Worm (Caenorhabditis elegans): ENCODE results near the gene col-122.

The col-122 gene

DNA sequence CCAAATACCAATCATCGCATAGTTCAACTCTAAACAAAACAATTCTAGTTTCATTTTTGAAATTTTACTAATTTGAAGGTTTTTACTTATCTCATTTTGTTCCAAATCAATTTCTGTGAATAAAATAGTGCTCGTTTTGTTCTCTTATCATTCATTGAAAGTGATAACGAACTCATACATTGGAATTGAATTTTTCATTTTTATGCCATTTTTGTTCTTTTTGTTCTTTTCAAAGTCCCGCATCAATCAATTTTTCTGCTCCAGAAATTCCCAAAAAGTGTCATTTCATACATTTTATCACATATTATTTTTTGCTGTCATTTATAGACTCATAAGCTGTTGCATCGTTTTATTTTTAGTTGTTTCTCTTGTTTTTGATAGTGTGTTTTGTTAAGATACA is 25.7 kb upstream of the col-122 start (continued):
- TF ChIP-seq ces-1 (GFP tag; optimal IDR thresholded peaks at IDR 0.05) = no peak

DNA sequence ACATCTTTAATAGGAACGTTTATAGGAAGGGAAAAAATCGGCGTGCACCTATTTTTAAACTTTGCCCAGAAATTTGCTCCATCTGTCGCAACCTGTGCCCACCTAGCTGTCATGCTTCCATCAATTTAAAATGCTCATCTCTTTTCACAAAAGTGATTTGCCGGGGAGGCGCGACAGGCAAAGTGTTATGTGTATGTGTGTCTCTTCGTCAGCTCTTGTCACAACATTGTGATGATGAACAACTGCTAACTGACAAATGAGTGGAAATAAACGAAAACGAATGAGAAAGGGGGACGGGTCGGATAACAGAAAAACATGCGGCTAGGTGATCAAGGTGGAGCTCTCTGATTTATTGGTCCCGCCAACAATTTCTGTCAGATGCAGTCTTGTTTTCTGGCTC is 25.0 kb upstream of the col-122 start:
- peak; percentile 84 for TF ChIP-seq dmd-6 (GFP tag; IDR thresholded peaks at IDR 0.05)
- peak in 1 of 2 experiments; percentile 95 for TF ChIP-seq unc-62 (GFP tag; optimal IDR thresholded peaks at IDR 0.05 in 1 of 2)
- TF ChIP-seq unc-62 (tag; optimal IDR thresholded peaks at IDR 0.05) = no peak
- TF ChIP-seq spr-1 (tag; optimal IDR thresholded peaks at IDR 0.05) = no peak
- no peak for TF ChIP-seq Y105C5A.15 (GFP tag; IDR thresholded peaks at IDR 0.05)
- no peak for TF ChIP-seq Y5F2A.4 (GFP tag; optimal IDR thresholded peaks at IDR 0.05)
- TF ChIP-seq lsy-2 (tag; optimal IDR thresholded peaks at IDR 0.05) = no peak
- TF ChIP-seq lir-3 (tag; optimal IDR thresholded peaks at IDR 0.05) = no peak
- TF ChIP-seq hlh-11 (tag; optimal IDR thresholded peaks at IDR 0.05) = peak; percentile 40
- TF ChIP-seq hlh-30 (tag; optimal IDR thresholded peaks at IDR 0.05; ENCODE audit: insufficient read depth) = peak; percentile 16
- TF ChIP-seq daf-16 (GFP tag; optimal IDR thresholded peaks at IDR 0.05) = peak in 1 of 2 experiments; percentile 81
- no peak for TF ChIP-seq daf-16 (tag; optimal IDR thresholded peaks at IDR 0.05)
- no peak for TF ChIP-seq zip-11 (GFP tag; IDR thresholded peaks at IDR 0.05)
- TF ChIP-seq ceh-20 (GFP tag; IDR thresholded peaks at IDR 0.05) = peak; percentile 67; the same call in 1 of the 2 replicates
- no peak for TF ChIP-seq F49E8.2 (tag; optimal IDR thresholded peaks at IDR 0.05; ENCODE audit: borderline replicate concordance)
- TF ChIP-seq tra-1 (GFP tag; IDR thresholded peaks at IDR 0.05) = peak; percentile 86

DNA sequence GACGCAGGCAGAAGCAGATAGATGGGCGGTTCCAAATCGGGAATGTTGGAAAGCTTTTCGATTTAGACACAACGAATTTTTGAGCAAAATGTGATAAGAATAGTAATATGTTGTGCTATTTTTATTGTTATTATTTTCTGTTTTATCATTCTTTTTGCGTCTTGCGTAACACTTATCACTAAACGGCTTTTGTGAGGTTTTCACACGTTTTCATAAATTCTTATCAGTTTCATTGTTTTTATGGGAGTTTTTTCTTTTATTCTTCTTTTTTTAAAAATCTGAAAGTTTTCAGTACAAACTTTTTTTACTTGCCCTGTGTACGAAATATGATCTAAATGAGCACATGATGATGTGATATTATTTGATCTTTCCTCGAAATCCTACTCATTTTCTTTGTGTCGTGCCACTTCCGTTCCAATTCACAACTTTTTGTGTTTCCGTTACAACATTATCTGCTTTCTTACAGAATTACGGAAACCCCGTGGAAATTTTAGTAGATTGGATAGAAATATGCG is 22.8 kb upstream of the col-122 start, which contains the start of gene fbl-1:
Gene fbl-1, plus strand, starts transcription at position 465 of the 515 bp plus-strand sequence.
- TF ChIP-seq D1046.2 (GFP tag; IDR thresholded peaks at IDR 0.05) = no peak
- no peak for TF ChIP-seq hmg-1.1 (GFP tag; IDR thresholded peaks at IDR 0.05)
- TF ChIP-seq ZK546.5 (tag; optimal IDR thresholded peaks at IDR 0.05) = no peak
- TF ChIP-seq madf-5 (GFP tag; IDR thresholded peaks at IDR 0.05) = no peak
- TF ChIP-seq duxl-1 (tag; optimal IDR thresholded peaks at IDR 0.05; ENCODE audit: poor library complexity) = no peak
- TF ChIP-seq pqm-1 (tag; optimal IDR thresholded peaks at IDR 0.05) = peak; percentile 69
- TF ChIP-seq nhr-6 (tag; optimal IDR thresholded peaks at IDR 0.05) = no peak
- no peak for TF ChIP-seq aha-1 (tag)
- TF ChIP-seq hif-1 (tag; optimal IDR thresholded peaks at IDR 0.05) = no peak
- TF ChIP-seq dmd-9 (GFP tag; IDR thresholded peaks at IDR 0.05) = no peak
- TF ChIP-seq zip-2 (tag; optimal IDR thresholded peaks at IDR 0.05) = no peak
- TF ChIP-seq ceh-28 (tag; optimal IDR thresholded peaks at IDR 0.05) = no peak
- TF ChIP-seq lin-39 (tag; optimal IDR thresholded peaks at IDR 0.05) = no peak
- no peak for TF ChIP-seq ceh-44 (GFP tag; IDR thresholded peaks at IDR 0.05)
- no peak for TF ChIP-seq ceh-62 (tag; optimal IDR thresholded peaks at IDR 0.05)
- TF ChIP-seq daf-8 (GFP tag; IDR thresholded peaks at IDR 0.05) = no peak
- no peak for TF ChIP-seq mdt-29 (GFP tag; IDR thresholded peaks at IDR 0.05)
- TF ChIP-seq Y75B8A.6 (GFP tag; IDR thresholded peaks at IDR 0.05) = no peak
- TF ChIP-seq cey-2 (tag; optimal IDR thresholded peaks at IDR 0.05; ENCODE audit: borderline replicate concordance, insufficient read depth) = no peak
- peak; percentile 29 for TF ChIP-seq hlh-11 (tag; optimal IDR thresholded peaks at IDR 0.05)
- TF ChIP-seq dmd-6 (GFP tag; IDR thresholded peaks at IDR 0.05) = peak; percentile 50; the same call in 1 of the 2 replicates
- TF ChIP-seq Y48G9A.11 (GFP tag; IDR thresholded peaks at IDR 0.05) = no peak
- TF ChIP-seq F10B5.3 (tag; optimal IDR thresholded peaks at IDR 0.05) = no peak
- peak in 1 of 2 experiments; percentile 71 for TF ChIP-seq unc-62 (GFP tag; optimal IDR thresholded peaks at IDR 0.05 in 1 of 2)
- TF ChIP-seq unc-62 (tag; optimal IDR thresholded peaks at IDR 0.05) = no peak
- TF ChIP-seq R02D3.7 (tag; optimal IDR thresholded peaks at IDR 0.05) = no peak
- TF ChIP-seq nhr-76 (tag; optimal IDR thresholded peaks at IDR 0.05) = no peak
- no peak for TF ChIP-seq zfp-2 (tag; optimal IDR thresholded peaks at IDR 0.05)
- no peak for TF ChIP-seq tra-1 (GFP tag; IDR thresholded peaks at IDR 0.05)
- TF ChIP-seq nhr-111 (GFP tag; optimal IDR thresholded peaks at IDR 0.05) = no peak
- peak; percentile 84 for TF ChIP-seq php-3 (GFP tag; IDR thresholded peaks at IDR 0.05)
- no peak for TF ChIP-seq madf-9 (GFP tag; conservative IDR thresholded peaks at IDR 0.05)
- no peak for TF ChIP-seq tag-97 (GFP tag; IDR thresholded peaks at IDR 0.05)

Measured in whole organism, L4 larva.